Fruit fly (Drosophila melanogaster): ENCODE data around the gene UQCR-C2.

DNA sequence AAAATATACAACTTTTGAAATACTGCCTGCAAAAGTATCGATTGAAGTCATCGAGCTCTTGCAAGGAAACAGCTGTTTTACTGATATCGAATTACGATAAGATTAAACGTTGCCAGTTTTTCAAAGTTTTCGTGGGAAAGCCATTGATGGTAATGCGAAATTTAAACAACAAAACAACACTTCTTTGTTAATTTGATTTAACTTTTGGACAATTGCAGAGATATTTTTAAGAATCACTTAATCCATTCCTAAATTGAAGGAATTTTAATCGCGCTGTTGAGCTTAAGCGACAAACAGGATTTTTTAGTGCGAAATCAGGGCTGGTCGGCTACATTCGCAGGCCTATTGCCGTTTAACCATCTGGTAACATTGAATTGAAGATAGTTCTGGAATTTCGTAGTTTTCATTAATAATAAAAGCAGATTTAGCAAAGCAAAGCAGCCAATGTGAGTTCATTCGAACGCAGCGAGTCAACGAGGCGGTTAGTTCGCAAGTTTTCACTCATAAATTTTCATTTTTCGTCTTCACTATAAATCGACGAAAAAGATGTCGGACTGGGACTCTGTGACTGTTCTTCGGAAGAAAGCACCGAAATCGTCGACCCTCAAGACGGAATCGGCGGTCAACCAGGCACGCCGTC is 9.5 kb upstream of the UQCR-C2 start, which contains the start of gene mbf1:
- TF ChIP-seq CG8478 (optimal IDR thresholded peaks at IDR 0.05): no peak
- TF ChIP-seq CTCF (optimal IDR thresholded peaks at IDR 0.05): peak in 1 of 2 experiments; percentile 7
